Worm (Caenorhabditis elegans): Measurements from ENCODE around the gene F54D12.2.

DNA sequence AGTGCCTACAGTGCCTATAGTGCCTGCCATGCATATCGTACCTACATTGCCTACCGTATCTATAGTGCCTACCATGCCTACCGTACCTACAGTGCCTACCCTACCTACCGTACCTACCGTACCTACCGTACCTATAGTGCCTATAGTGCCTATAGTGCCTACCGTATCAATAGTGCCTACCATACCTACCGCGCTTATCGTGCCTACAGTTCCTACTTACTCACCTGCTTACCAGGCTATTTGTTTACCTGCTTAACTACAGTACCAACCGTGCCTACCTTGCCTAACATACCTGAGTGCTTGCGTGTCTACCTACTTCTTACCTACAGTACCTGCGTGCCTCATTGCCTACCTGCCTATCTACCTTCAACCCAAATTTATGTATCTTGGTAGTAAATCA is 43.0 kb downstream of the F54D12.2 start:
- TF ChIP-seq lin-39 (tag; optimal IDR thresholded peaks at IDR 0.05) (no peak), nhr-77 (tag; optimal IDR thresholded peaks at IDR 0.05) (no peak), snpc-4 (tag; optimal IDR thresholded peaks at IDR 0.05) (no peak), nhr-102 (tag; optimal IDR thresholded peaks at IDR 0.05) (no peak), zfp-2 (tag; optimal IDR thresholded peaks at IDR 0.05) (no peak), aly-2 (tag; optimal IDR thresholded peaks at IDR 0.05) (no peak), mxl-3 (GFP tag; optimal IDR thresholded peaks at IDR 0.05) (no peak), gei-8 (GFP tag; optimal IDR thresholded peaks at IDR 0.05) (no peak), zag-1 (tag; optimal IDR thresholded peaks at IDR 0.05) (no peak), nhr-28 (tag; optimal IDR thresholded peaks at IDR 0.05) (no peak), unc-130 (GFP tag; optimal IDR thresholded peaks at IDR 0.05) (no peak), fkh-10 (GFP tag; optimal IDR thresholded peaks at IDR 0.05) (no peak)
